Worm (Caenorhabditis elegans) whole organism, late embryonic: ENCODE measurements around the gene rom-2.

Source experiments
- C08G9.2 ChIP-seq: sonication (generic microtip); optimal IDR thresholded peaks from 2 replicates; lab custom pipeline; 2016; ENCODE audit warnings: mild to moderate bottlenecking, missing genetic modification characterization, moderate library complexity, missing compliant biosample characterization
- K09A11.1 ChIP-seq: sonication (generic microtip); optimal IDR thresholded peaks from 2 replicates; lab custom pipeline; 2017; ENCODE audit warnings: antibody characterized with exemption, mild to moderate bottlenecking, missing genetic modification characterization, missing compliant biosample characterization; ENCODE audit not compliant: insufficient read depth
- Y22D7AL.16 ChIP-seq: sonication (generic microtip); optimal IDR thresholded peaks from 2 replicates; lab custom pipeline; 2016; ENCODE audit warnings: missing genetic modification characterization, missing compliant biosample characterization
- ahr-1 ChIP-seq: sonication (generic microtip); optimal IDR thresholded peaks from 2 replicates; lab custom pipeline; 2016; ENCODE audit warnings: missing genetic modification characterization, missing compliant biosample characterization
- ama-1 ChIP-seq: fragments of 150-350 bp; optimal IDR thresholded peaks from 2 replicates; lab custom pipeline; 2014
- ceh-14 ChIP-seq: sonication (generic microtip); optimal IDR thresholded peaks from 2 replicates; lab custom pipeline; 2016; ENCODE audit warnings: missing genotype, missing genetic modification characterization, missing compliant biosample characterization
- ceh-19 ChIP-seq: fragments of 200-800 bp; sonication (Bioruptor generic); optimal IDR thresholded peaks from 2 replicates; lab custom pipeline; 2018; ENCODE audit warnings: mild to moderate bottlenecking, missing genetic modification characterization, missing compliant biosample characterization
- ceh-2 ChIP-seq: sonication (generic microtip); optimal IDR thresholded peaks from 2 replicates; lab custom pipeline; 2016; ENCODE audit warnings: missing genotype, missing genetic modification characterization, missing compliant biosample characterization
- ceh-24 ChIP-seq: sonication (generic microtip); optimal IDR thresholded peaks from 2 replicates; lab custom pipeline; 2016; ENCODE audit warnings: mild to moderate bottlenecking, missing genetic modification characterization, missing compliant biosample characterization
- ceh-31 ChIP-seq: sonication (generic microtip); optimal IDR thresholded peaks from 2 replicates; lab custom pipeline; 2016; ENCODE audit warnings: missing genetic modification characterization, missing compliant biosample characterization
- ceh-34 ChIP-seq: sonication (generic microtip); optimal IDR thresholded peaks from 2 replicates; lab custom pipeline; 2016; ENCODE audit warnings: mild to moderate bottlenecking, missing genetic modification characterization, missing compliant biosample characterization
- ceh-45 ChIP-seq: fragments of 200-800 bp; sonication (Bioruptor generic); IDR thresholded peaks from 2 replicates; pipeline ENCODE4 v1.3.6; 2022; ENCODE audit warnings: missing genetic modification reagents, missing genetic modification characterization, missing compliant biosample characterization
- dmd-4 ChIP-seq: sonication (generic microtip); optimal IDR thresholded peaks from 2 replicates; lab custom pipeline; 2016; ENCODE audit warnings: borderline replicate concordance, missing genetic modification characterization, missing compliant biosample characterization
- elt-2 ChIP-seq: sonication (generic microtip); optimal IDR thresholded peaks from 2 replicates; lab custom pipeline; 2016; ENCODE audit warnings: missing genetic modification reagents, missing genetic modification characterization, missing compliant biosample characterization
- eyg-1 ChIP-seq: sonication (generic microtip); optimal IDR thresholded peaks from 2 replicates; lab custom pipeline; 2016; ENCODE audit warnings: missing genotype, missing genetic modification characterization, missing compliant biosample characterization
- fax-1 ChIP-seq: sonication (generic microtip); optimal IDR thresholded peaks from 2 replicates; lab custom pipeline; 2016; ENCODE audit warnings: missing genotype, missing genetic modification characterization, missing compliant biosample characterization
- fkh-6 ChIP-seq: sonication (generic microtip); optimal IDR thresholded peaks from 2 replicates; lab custom pipeline; 2016; ENCODE audit warnings: missing genetic modification characterization, missing compliant biosample characterization
- gmeb-2 ChIP-seq: sonication (generic microtip); optimal IDR thresholded peaks from 2 replicates; lab custom pipeline; 2016; ENCODE audit warnings: missing genetic modification characterization, inconsistent platforms, missing compliant biosample characterization
- hlh-13 ChIP-seq: fragments of 200-800 bp; sonication (Bioruptor generic); optimal IDR thresholded peaks from 2 replicates; lab custom pipeline; 2018; ENCODE audit warnings: mild to moderate bottlenecking, missing genetic modification characterization, missing compliant biosample characterization
- hlh-8 ChIP-seq: sonication (generic microtip); optimal IDR thresholded peaks from 2 replicates; lab custom pipeline; 2016; ENCODE audit warnings: missing genotype, missing genetic modification characterization, missing compliant biosample characterization
- lim-6 ChIP-seq: sonication (generic microtip); optimal IDR thresholded peaks from 2 replicates; lab custom pipeline; 2016; ENCODE audit warnings: missing genetic modification characterization, missing compliant biosample characterization
- lin-11 ChIP-seq: fragments of 200-800 bp; sonication (Bioruptor generic); optimal IDR thresholded peaks from 2 replicates; lab custom pipeline; 2018; ENCODE audit warnings: mild to moderate bottlenecking, missing genetic modification characterization, missing compliant biosample characterization
- nhr-232 ChIP-seq: sonication (generic microtip); optimal IDR thresholded peaks from 2 replicates; lab custom pipeline; 2016; ENCODE audit warnings: missing genetic modification characterization, missing compliant biosample characterization
- pag-3 ChIP-seq: sonication (generic microtip); optimal IDR thresholded peaks from 2 replicates; lab custom pipeline; 2016; ENCODE audit warnings: missing compliant biosample characterization, missing genetic modification characterization, borderline replicate concordance
- pat-9 ChIP-seq: fragments of 200-800 bp; sonication (Bioruptor generic); optimal IDR thresholded peaks from 2 replicates; lab custom pipeline; 2018; ENCODE audit warnings: mild to moderate bottlenecking, missing genetic modification characterization, moderate library complexity, missing compliant biosample characterization
- pha-2 ChIP-seq: sonication (generic microtip); optimal IDR thresholded peaks from 2 replicates; lab custom pipeline; 2017; ENCODE audit warnings: mild to moderate bottlenecking, missing genetic modification characterization, missing compliant biosample characterization
- rnt-1 ChIP-seq: sonication (generic microtip); optimal IDR thresholded peaks from 2 replicates; lab custom pipeline; 2016; ENCODE audit warnings: missing genetic modification characterization, missing compliant biosample characterization
- sdc-2 ChIP-seq: sonication (generic microtip); optimal IDR thresholded peaks from 2 replicates; lab custom pipeline; 2016; ENCODE audit warnings: missing genotype, missing genetic modification characterization, missing compliant biosample characterization
- sox-4 ChIP-seq: sonication (generic microtip); optimal IDR thresholded peaks from 2 replicates; lab custom pipeline; 2017; ENCODE audit warnings: mild to moderate bottlenecking, missing genetic modification characterization, inconsistent platforms, missing compliant biosample characterization
- syd-9 ChIP-seq: sonication (generic microtip); optimal IDR thresholded peaks from 2 replicates; lab custom pipeline; 2016; ENCODE audit warnings: mild to moderate bottlenecking, missing genetic modification characterization, moderate library complexity, missing compliant biosample characterization
- tbx-2 ChIP-seq: sonication (generic microtip); optimal IDR thresholded peaks from 2 replicates; lab custom pipeline; 2016; ENCODE audit warnings: missing genetic modification characterization, missing compliant biosample characterization
- ttx-3 ChIP-seq: sonication (generic microtip); optimal IDR thresholded peaks from 2 replicates; lab custom pipeline; 2016; ENCODE audit warnings: missing genetic modification reagents, missing genetic modification characterization, missing compliant biosample characterization
- unc-42 ChIP-seq: sonication (generic microtip); optimal IDR thresholded peaks from 2 replicates; lab custom pipeline; 2016; ENCODE audit warnings: missing genotype, missing genetic modification characterization, missing compliant biosample characterization
- zip-5 ChIP-seq: sonication (generic microtip); optimal IDR thresholded peaks from 2 replicates; lab custom pipeline; 2016; ENCODE audit warnings: missing genetic modification characterization, missing compliant biosample characterization

rom-2 gene

DNA sequence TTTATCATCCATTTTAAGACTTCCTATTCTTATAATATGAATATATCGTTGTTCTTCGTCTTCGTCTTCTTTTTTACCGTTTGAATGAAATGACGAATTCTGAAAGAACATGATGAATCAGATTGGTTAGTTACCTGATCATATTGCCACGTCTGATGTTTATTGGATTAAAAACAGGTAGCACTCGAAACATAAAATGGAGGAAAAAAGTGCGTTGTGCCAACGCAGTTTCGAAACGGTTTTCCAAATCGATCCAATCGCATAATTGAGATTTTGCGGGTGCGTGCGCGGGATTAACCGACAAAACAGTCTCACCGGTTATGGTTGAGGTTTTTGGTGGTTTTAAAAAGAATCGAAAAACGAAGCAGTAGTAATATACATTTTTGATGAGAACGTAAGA, at the start of gene rom-2:
Gene rom-2 (minus strand): TSS at position 101 of the 400 bp plus-strand sequence.
- no peak for TF ChIP-seq ama-1 (lab: Kevin White, UChicago)
- TF ChIP-seq C08G9.2 (tag; lab: Kevin White, UChicago): no peak
- TF ChIP-seq sdc-2 (tag; lab: Kevin White, UChicago): no peak
- TF ChIP-seq lim-6: no peak
- TF ChIP-seq gmeb-2 (tag; lab: Kevin White, UChicago): no peak
- TF ChIP-seq dmd-4 (tag; lab: Kevin White, UChicago): no peak
- TF ChIP-seq hlh-8 (tag; lab: Kevin White, UChicago): no peak
- no peak for TF ChIP-seq fkh-6 (tag; lab: Kevin White, UChicago)

DNA sequence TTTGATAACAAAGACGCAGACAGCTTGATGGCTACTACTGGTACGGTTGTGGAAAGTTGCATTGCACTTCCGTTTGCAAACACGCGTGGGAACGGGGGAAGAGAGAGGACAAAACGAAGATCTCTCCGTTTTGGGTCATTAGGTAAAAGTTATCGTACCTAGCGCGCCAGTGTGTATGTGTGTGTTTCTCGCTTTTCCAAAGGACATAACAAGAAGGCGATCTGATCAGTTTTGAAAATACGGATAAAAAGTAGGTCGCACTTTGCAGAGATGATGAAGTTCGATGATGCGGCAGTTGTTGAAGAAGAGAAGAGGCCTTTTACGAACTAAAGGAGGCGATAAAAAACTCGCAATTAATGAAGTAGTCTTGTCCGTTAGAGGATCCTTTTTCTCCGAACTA, 49.6 kb upstream of the rom-2 start:
- no peak for TF ChIP-seq ceh-34 (tag; lab: Kevin White, UChicago)
- TF ChIP-seq nhr-232 (tag; lab: Kevin White, UChicago): no peak
- no peak for TF ChIP-seq zip-5 (tag; lab: Kevin White, UChicago)
- TF ChIP-seq tbx-2: no peak
- TF ChIP-seq syd-9: no peak
- TF ChIP-seq dmd-4 (tag; lab: Kevin White, UChicago): no peak
- no peak for TF ChIP-seq lin-11 (tag; lab: Kevin White, UChicago)
- TF ChIP-seq ttx-3: no peak
- TF ChIP-seq pha-2: no peak
- no peak for TF ChIP-seq ahr-1 (tag; lab: Kevin White, UChicago)
- no peak for TF ChIP-seq hlh-13 (GFP tag; lab: Kevin White, UChicago)
- no peak for TF ChIP-seq unc-42 (tag; lab: Kevin White, UChicago)
- TF ChIP-seq sox-4 (tag; lab: Kevin White, UChicago): no peak
- no peak for TF ChIP-seq eyg-1
- TF ChIP-seq pat-9 (tag; lab: Kevin White, UChicago): no peak
- no peak for TF ChIP-seq sdc-2 (tag; lab: Kevin White, UChicago)
- no peak for TF ChIP-seq gmeb-2 (tag; lab: Kevin White, UChicago)
- no peak for TF ChIP-seq ceh-14 (tag; lab: Kevin White, UChicago)

DNA sequence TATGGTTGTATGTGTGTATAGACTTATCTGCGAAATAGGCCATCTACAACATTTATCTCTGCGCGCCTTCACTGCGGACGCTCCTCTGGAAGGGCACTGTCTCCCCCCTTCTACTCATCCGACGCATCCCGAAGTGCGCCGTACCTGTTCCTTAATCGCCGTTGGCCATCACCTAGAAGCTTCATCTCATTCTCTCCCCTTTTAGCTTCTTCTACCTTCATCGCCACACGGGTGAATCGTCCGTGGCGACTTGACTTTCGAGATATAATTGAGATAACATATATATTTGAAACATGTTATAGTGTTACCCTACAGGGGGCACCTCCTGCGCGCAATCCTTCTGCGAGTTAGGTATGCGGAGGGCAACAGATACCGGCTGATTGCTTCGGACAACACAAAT, 46.6 kb upstream of the rom-2 start:
- TF ChIP-seq pag-3 (tag; lab: Kevin White, UChicago) (no peak), rnt-1 (peak; percentile 58), ceh-45 (GFP tag; lab: Robert Waterston, UW) (no peak), ceh-31 (tag; lab: Kevin White, UChicago) (peak; percentile 8)

DNA sequence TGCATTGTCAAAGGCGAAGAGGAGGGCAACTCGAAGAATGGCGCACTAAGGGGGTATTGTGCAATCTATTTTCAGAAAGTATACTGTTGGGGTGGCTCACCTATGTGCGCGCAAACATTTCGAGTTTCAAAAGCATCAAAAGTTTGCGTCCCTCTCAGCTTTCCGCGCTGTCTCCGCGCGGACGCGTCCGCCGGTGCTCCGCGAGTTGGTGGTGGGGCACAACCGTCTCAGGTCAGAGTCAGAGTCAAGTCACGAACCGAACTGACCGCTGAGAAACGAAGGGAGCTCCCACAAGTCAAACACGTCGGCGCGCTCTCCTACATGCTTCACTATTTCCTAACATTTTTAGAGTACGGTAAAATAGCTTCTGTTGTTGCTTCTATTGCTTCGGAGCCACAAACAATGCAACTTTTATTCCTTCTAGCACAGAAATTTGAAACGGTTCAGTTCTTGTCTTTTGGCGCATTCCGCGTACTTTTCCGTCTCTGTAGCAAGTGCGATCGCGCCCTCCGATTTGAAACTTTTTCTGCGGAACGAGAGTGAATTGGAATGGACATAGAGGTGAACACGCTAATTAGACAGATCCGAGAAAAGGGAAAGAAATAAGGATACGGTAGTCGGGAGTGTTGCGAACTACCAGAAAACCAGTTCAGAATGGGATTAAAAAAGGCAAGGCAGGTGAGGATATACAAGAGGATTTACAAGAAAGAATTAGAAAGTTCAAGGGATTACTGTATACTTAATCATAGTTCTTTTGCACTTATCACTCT, 44.0 kb upstream of the rom-2 start:
- TF ChIP-seq ceh-14 (tag; lab: Kevin White, UChicago) (no peak), ceh-2 (tag; lab: Kevin White, UChicago) (peak; percentile 19)

DNA sequence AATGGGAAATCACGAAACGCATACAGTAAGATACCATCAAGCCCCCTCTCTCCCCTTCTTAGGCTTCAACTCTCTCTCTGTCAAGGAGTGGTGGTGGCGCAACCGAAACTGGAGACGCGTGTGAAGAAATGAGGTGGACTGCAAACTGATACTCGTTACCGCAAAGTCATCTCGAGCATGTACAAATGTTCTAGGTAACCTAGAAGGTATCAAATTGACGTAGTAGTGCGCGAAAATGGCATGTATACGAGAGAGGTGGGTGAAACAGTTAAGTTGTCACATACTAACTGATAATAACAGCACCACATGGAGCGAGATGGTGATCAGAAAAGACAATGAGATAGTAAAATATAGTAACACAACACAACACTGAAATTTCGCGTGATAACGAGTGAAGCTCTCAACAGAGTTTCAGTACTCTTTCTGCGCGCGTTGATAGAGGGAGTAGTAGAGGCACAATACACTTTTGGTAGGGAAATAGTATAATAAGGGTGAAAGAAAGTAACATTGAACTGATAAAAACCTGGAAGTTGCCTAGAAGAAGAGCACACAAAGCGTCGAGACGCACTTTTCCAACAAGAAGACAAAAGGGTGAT, 42.8 kb upstream of the rom-2 start:
- TF ChIP-seq fax-1 (tag; lab: Kevin White, UChicago) (no peak), ceh-24 (tag; lab: Kevin White, UChicago) (no peak), ceh-34 (tag; lab: Kevin White, UChicago) (peak; percentile 8), ceh-2 (tag; lab: Kevin White, UChicago) (no peak), dmd-4 (tag; lab: Kevin White, UChicago) (no peak), ceh-19 (GFP tag; lab: Kevin White, UChicago) (peak; percentile 40), K09A11.1 (tag; lab: Kevin White, UChicago) (no peak), elt-2 (tag; lab: Kevin White, UChicago) (peak; percentile 1), nhr-232 (tag; lab: Kevin White, UChicago) (no peak), rnt-1 (no peak), Y22D7AL.16 (no peak), syd-9 (no peak), pat-9 (tag; lab: Kevin White, UChicago) (no peak), hlh-8 (tag; lab: Kevin White, UChicago) (no peak)
